Fruit fly (Drosophila melanogaster) whole organism, wandering third instar larva: ENCODE data around the gene Gycalpha99B.

Experiments used
- CG32264 ChIP-seq: fragments of 200-800 bp; sonication (Bioruptor generic); optimal IDR thresholded peaks from 2 replicates; lab custom pipeline; 2016; ENCODE audit warnings: missing biosample characterization, missing genetic modification characterization
- br ChIP-seq: fragments of 200-800 bp; sonication (Bioruptor generic); optimal IDR thresholded peaks from 2 replicates; lab custom pipeline; 2016; ENCODE audit warnings: missing biosample characterization, missing genetic modification characterization
- usp ChIP-seq: fragments of >200 bp; optimal IDR thresholded peaks from 2 replicates; lab custom pipeline; 2017; ENCODE audit warnings: missing biosample characterization, missing genetic modification characterization

DNA sequence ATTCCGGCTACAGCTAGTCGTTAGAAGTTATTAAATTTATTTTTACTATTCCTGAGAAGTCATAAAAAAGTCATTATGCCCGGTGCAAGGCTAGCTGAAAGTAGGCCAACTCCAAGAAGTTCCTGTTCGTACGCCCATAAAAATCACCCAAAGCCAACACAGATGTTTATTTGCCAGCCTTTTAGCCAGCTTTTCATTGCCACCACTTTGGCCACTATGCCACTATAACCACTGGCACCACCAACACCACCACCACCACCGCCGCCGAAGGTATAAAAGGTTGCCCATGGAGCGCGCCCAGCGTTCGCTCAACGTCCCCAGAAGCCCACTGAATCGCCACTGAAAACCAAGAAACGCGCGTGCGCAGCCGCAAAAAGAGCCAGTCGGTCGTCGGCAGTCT is 36.1 kb downstream of the Gycalpha99B start, which contains the start of gene CG15506:
- TF ChIP-seq br (GFP tag; lab: Kevin White, UChicago) (no peak), CG32264 (GFP tag; lab: Kevin White, UChicago) (no peak), usp (GFP tag; lab: Kevin White, UChicago) (no peak)
